Worm (Caenorhabditis elegans) whole organism, L2 larva: ENCODE data around the gene flp-19.

Source experiments
- R02D3.7 ChIP-seq: fragments of 150-350 bp; optimal IDR thresholded peaks from 2 replicates; lab custom pipeline; 2014; ENCODE audit warnings: missing biosample characterization, missing genetic modification characterization
- ama-1 ChIP-seq: fragments of 150-350 bp; optimal IDR thresholded peaks from 2 replicates; lab custom pipeline; 2018; ENCODE audit warnings: inconsistent platforms
- blmp-1 ChIP-seq: sonication (generic microtip); optimal IDR thresholded peaks from 2 replicates; lab custom pipeline; 2017; ENCODE audit warnings: missing genetic modification characterization, mild to moderate bottlenecking, missing compliant biosample characterization, antibody characterized with exemption, moderate library complexity; ENCODE audit not compliant: insufficient read depth
- crh-2 ChIP-seq: sonication (generic microtip); optimal IDR thresholded peaks from 2 replicates; lab custom pipeline; 2017; ENCODE audit warnings: missing biosample characterization, missing genetic modification characterization
- elt-1 ChIP-seq: fragments of 150-350 bp; optimal IDR thresholded peaks from 2 replicates; lab custom pipeline; 2014; ENCODE audit warnings: missing biosample characterization, missing genetic modification characterization
- fos-1 ChIP-seq: fragments of 150-350 bp; optimal IDR thresholded peaks from 2 replicates; lab custom pipeline; 2014; ENCODE audit warnings: missing biosample characterization, missing genetic modification characterization
- lin-13 ChIP-seq: fragments of 150-350 bp; optimal IDR thresholded peaks from 2 replicates; lab custom pipeline; 2014; ENCODE audit warnings: missing biosample characterization, missing genetic modification reagents, missing genetic modification characterization
- lin-39 ChIP-seq: fragments of 150-350 bp; optimal IDR thresholded peaks from 2 replicates; lab custom pipeline; 2014; ENCODE audit warnings: missing biosample characterization, missing genetic modification reagents, missing genetic modification characterization
- nhr-77 ChIP-seq: fragments of 150-350 bp; optimal IDR thresholded peaks from 2 replicates; lab custom pipeline; 2014; ENCODE audit warnings: missing biosample characterization, missing genetic modification characterization
- snpc-4 ChIP-seq: fragments of 150-350 bp; optimal IDR thresholded peaks from 2 replicates; lab custom pipeline; 2014; ENCODE audit warnings: missing biosample characterization, missing genetic modification characterization
- unc-39 ChIP-seq: fragments of 150-350 bp; optimal IDR thresholded peaks from 2 replicates; lab custom pipeline; 2014; ENCODE audit warnings: missing biosample characterization, missing genetic modification characterization
- ztf-11 ChIP-seq: sonication (generic microtip); optimal IDR thresholded peaks from 2 replicates; lab custom pipeline; 2017; ENCODE audit warnings: missing biosample characterization, missing genetic modification characterization
- ztf-4 ChIP-seq: fragments of 150-350 bp; optimal IDR thresholded peaks from 2 replicates; lab custom pipeline; 2014; ENCODE audit warnings: missing biosample characterization, missing genetic modification characterization

DNA sequence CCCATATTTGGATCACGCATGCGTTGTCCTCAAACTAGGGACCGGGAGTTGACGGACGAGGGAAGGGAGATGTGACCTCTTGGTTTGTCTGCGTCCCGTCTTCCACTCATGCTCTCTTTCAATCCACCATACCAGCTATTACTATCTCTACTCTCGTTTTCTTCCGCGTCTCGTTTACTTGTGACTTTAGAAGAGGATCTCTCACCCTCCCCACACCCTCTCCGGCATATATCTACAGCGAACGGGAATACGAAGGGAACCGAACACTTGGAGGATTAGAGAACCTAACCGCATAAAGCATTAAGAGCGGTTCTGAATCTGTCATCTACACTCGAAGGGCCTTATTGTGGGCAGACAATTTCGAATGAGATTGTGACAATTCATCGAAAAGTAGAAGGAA is 18.6 kb downstream of the flp-19 start:
- TF ChIP-seq elt-1 (tag; lab: Kevin White, UChicago) (no peak), lin-39 (tag; lab: Kevin White, UChicago) (no peak), unc-39 (no peak), snpc-4 (tag; lab: Kevin White, UChicago) (no peak), lin-13 (GFP tag; lab: Kevin White, UChicago) (no peak), nhr-77 (tag; lab: Kevin White, UChicago) (no peak), ztf-4 (tag; lab: Kevin White, UChicago) (no peak), crh-2 (tag; lab: Kevin White, UChicago) (no peak), ztf-11 (tag; lab: Kevin White, UChicago) (no peak), fos-1 (tag; lab: Kevin White, UChicago) (no peak), blmp-1 (tag; lab: Kevin White, UChicago) (no peak), ama-1 (no peak), R02D3.7 (tag; lab: Kevin White, UChicago) (no peak)
